Worm (Caenorhabditis elegans) whole organism, L1 larva: ENCODE data around the gene Y46G5A.8.

ENCODE experiments used
- C04F5.9 ChIP-seq: sonication (generic microtip); optimal IDR thresholded peaks from 2 replicates; lab custom pipeline; 2016; ENCODE audit warnings: missing genetic modification characterization, missing compliant biosample characterization
- Y116A8C.19 ChIP-seq: sonication (generic microtip); optimal IDR thresholded peaks from 2 replicates; lab custom pipeline; 2016; ENCODE audit warnings: missing compliant biosample characterization, missing genetic modification characterization, borderline replicate concordance
- alr-1 ChIP-seq: fragments of 200-800 bp; sonication (Bioruptor generic); optimal IDR thresholded peaks from 2 replicates; lab custom pipeline; 2018; ENCODE audit warnings: borderline replicate concordance, mild to moderate bottlenecking, missing genetic modification characterization, missing compliant biosample characterization
- ama-1 ChIP-seq: fragments of 150-350 bp; optimal IDR thresholded peaks from 2 replicates; lab custom pipeline; 2014
- blmp-1 ChIP-seq: fragments of 150-350 bp; optimal IDR thresholded peaks from 2 replicates; lab custom pipeline; 2014; ENCODE audit warnings: missing biosample characterization, missing genetic modification characterization
- ceh-63 ChIP-seq: fragments of 200-800 bp; sonication (Bioruptor generic); optimal IDR thresholded peaks from 2 replicates; lab custom pipeline; 2018; ENCODE audit warnings: mild to moderate bottlenecking, missing genetic modification characterization, missing compliant biosample characterization
- ceh-8 ChIP-seq: fragments of 200-800 bp; sonication (Bioruptor generic); optimal IDR thresholded peaks from 2 replicates; lab custom pipeline; 2018; ENCODE audit warnings: mild to moderate bottlenecking, missing genetic modification characterization, moderate library complexity, missing compliant biosample characterization
- ceh-90 ChIP-seq: sonication (generic microtip); optimal IDR thresholded peaks from 2 replicates; lab custom pipeline; 2016; ENCODE audit warnings: missing genetic modification characterization, missing compliant biosample characterization
- dsc-1 ChIP-seq: sonication (generic microtip); optimal IDR thresholded peaks from 2 replicates; lab custom pipeline; 2016; ENCODE audit warnings: mild to moderate bottlenecking, missing genetic modification characterization, missing compliant biosample characterization
- efl-1 ChIP-seq, 4 experiments: fragments of 150-350 bp; optimal IDR thresholded peaks in 3 of 4; peaks in 1 of 4; 1 replicate in 1 of 4; 2 replicates in 3 of 4; lab custom pipeline; 2014; ENCODE audit warnings: missing biosample characterization in 2 of 4, missing genetic modification characterization in 2 of 4, missing genetic modification reagents in 2 of 4
- egl-13 ChIP-seq: sonication (generic microtip); optimal IDR thresholded peaks from 2 replicates; lab custom pipeline; 2016; ENCODE audit warnings: missing genotype, missing genetic modification reagents, missing genetic modification characterization, missing compliant biosample characterization
- egl-27 ChIP-seq, 2 experiments: fragments of 150-350 bp in 1 of 2; sonication (generic microtip); optimal IDR thresholded peaks; 3 replicates each; lab custom pipeline; 2017 to 2018; ENCODE audit warnings: missing biosample characterization in 2 of 2, missing genetic modification characterization in 2 of 2, missing genetic modification reagents in 2 of 2
- elt-3 ChIP-seq, 6 experiments: fragments of 150-350 bp in 1 of 6; sonication (generic microtip); optimal IDR thresholded peaks; 2 replicates each; lab custom pipeline; 2017 to 2018; ENCODE audit warnings: missing biosample characterization in 6 of 6, missing genetic modification characterization in 6 of 6, inconsistent platforms in 1 of 6
- fkh-8 ChIP-seq: sonication (generic microtip); optimal IDR thresholded peaks from 2 replicates; lab custom pipeline; 2016; ENCODE audit warnings: mild to moderate bottlenecking, missing genetic modification characterization, missing compliant biosample characterization
- grh-1 ChIP-seq: fragments of 200-800 bp; sonication (Bioruptor generic); IDR thresholded peaks from 2 replicates; pipeline ENCODE4 v1.3.6; 2022; ENCODE audit warnings: missing genetic modification reagents, missing genetic modification characterization, missing compliant biosample characterization
- hlh-17 ChIP-seq: fragments of 200-800 bp; sonication (Bioruptor generic); optimal IDR thresholded peaks from 2 replicates; lab custom pipeline; 2018; ENCODE audit warnings: missing genetic modification characterization, mild to moderate bottlenecking, missing compliant biosample characterization, moderate library complexity, borderline replicate concordance
- isw-1 ChIP-seq: fragments of 200-800 bp; sonication (Bioruptor generic); IDR thresholded peaks from 2 replicates; pipeline ENCODE4 v1.3.6; 2022; ENCODE audit warnings: missing genetic modification characterization, missing compliant biosample characterization
- lin-13 ChIP-seq: fragments of 150-350 bp; optimal IDR thresholded peaks from 2 replicates; lab custom pipeline; 2014; ENCODE audit warnings: missing biosample characterization, missing genetic modification reagents, missing genetic modification characterization
- lin-14 ChIP-seq: fragments of 200-800 bp; sonication (Bioruptor generic); optimal IDR thresholded peaks from 2 replicates; lab custom pipeline; 2018; ENCODE audit warnings: mild to moderate bottlenecking, missing genetic modification characterization, moderate library complexity, missing compliant biosample characterization
- lin-15B ChIP-seq: fragments of 150-350 bp; sonication (generic microtip); optimal IDR thresholded peaks from 3 replicates; lab custom pipeline; 2014; ENCODE audit warnings: missing biosample characterization, missing genetic modification characterization
- lir-3 ChIP-seq: sonication (generic microtip); optimal IDR thresholded peaks from 2 replicates; lab custom pipeline; 2016; ENCODE audit warnings: mild to moderate bottlenecking, missing genetic modification characterization, moderate library complexity, missing compliant biosample characterization; ENCODE audit not compliant: poor library complexity
- mef-2 ChIP-seq: fragments of 150-350 bp; optimal IDR thresholded peaks from 2 replicates; lab custom pipeline; 2014; ENCODE audit warnings: missing biosample characterization, missing genetic modification characterization
- mep-1 ChIP-seq: fragments of 150-350 bp; optimal IDR thresholded peaks from 2 replicates; lab custom pipeline; 2014; ENCODE audit warnings: missing biosample characterization, missing genetic modification characterization
- nhr-11 ChIP-seq: fragments of 150-350 bp; optimal IDR thresholded peaks from 2 replicates; lab custom pipeline; 2014; ENCODE audit warnings: missing biosample characterization, missing genetic modification characterization
- nhr-12 ChIP-seq: sonication (generic microtip); optimal IDR thresholded peaks from 2 replicates; lab custom pipeline; 2017; ENCODE audit warnings: missing biosample characterization, missing genetic modification characterization
- nhr-20 ChIP-seq: sonication (generic microtip); optimal IDR thresholded peaks from 2 replicates; lab custom pipeline; 2016; ENCODE audit warnings: mild to moderate bottlenecking, missing genetic modification characterization, missing compliant biosample characterization
- nhr-237 ChIP-seq: fragments of 150-350 bp; optimal IDR thresholded peaks from 2 replicates; lab custom pipeline; 2014; ENCODE audit warnings: missing biosample characterization, missing genetic modification characterization
- pag-3 ChIP-seq: sonication (generic microtip); optimal IDR thresholded peaks from 2 replicates; lab custom pipeline; 2017; ENCODE audit warnings: missing genetic modification characterization, mild to moderate bottlenecking, missing compliant biosample characterization, antibody characterized with exemption, borderline replicate concordance; ENCODE audit not compliant: insufficient read depth
- pqm-1 ChIP-seq: sonication (generic microtip); optimal IDR thresholded peaks from 3 replicates; lab custom pipeline; 2017; ENCODE audit warnings: missing biosample characterization, missing genetic modification characterization
- rnt-1 ChIP-seq: sonication (generic microtip); optimal IDR thresholded peaks from 2 replicates; lab custom pipeline; 2016; ENCODE audit warnings: mild to moderate bottlenecking, missing genetic modification characterization, moderate library complexity, missing compliant biosample characterization
- sptf-1 ChIP-seq: fragments of 150-350 bp; optimal IDR thresholded peaks from 2 replicates; lab custom pipeline; 2014; ENCODE audit warnings: missing biosample characterization, missing genetic modification characterization
- unc-130 ChIP-seq: fragments of 150-350 bp; optimal IDR thresholded peaks from 2 replicates; lab custom pipeline; 2017; ENCODE audit warnings: missing biosample characterization, missing genetic modification characterization, inconsistent platforms
- zag-1 ChIP-seq: fragments of 150-350 bp; optimal IDR thresholded peaks from 2 replicates; lab custom pipeline; 2014; ENCODE audit warnings: missing biosample characterization, missing genetic modification characterization
- zip-4 ChIP-seq: fragments of 200-800 bp; sonication (Bioruptor generic); optimal IDR thresholded peaks from 2 replicates; lab custom pipeline; 2018; ENCODE audit warnings: mild to moderate bottlenecking, missing genetic modification characterization, moderate library complexity, missing compliant biosample characterization
- ztf-4 ChIP-seq: fragments of 150-350 bp; optimal IDR thresholded peaks from 2 replicates; lab custom pipeline; 2014; ENCODE audit warnings: missing biosample characterization, missing genetic modification characterization

The Y46G5A.8 gene

DNA sequence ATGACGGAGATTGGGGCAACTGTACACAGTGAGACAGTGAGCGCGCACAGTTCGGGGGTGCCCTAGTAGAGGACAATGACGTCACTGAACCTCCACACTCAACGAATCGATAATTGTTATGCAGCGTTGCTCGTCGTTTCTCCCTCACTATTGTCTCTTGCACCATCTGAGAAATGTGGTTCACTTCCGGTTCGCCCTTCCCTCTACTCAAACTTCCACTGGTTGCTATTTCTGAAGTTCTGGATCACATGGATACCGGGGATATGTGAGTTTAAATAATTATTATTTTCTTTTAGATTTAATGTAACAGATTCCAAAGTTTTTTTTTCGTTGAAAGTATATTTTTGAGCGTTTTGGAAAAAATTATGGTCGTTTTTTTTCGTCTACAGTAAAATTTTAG lies at the start of gene Y46G5A.8, which contains the start of gene Y46G5A.7:
Gene Y46G5A.8, plus strand, starts transcription at position 159 of the 400 bp plus-strand sequence.
Gene Y46G5A.7, minus strand, starts transcription at position 153 of the 400 bp plus-strand sequence.
- TF ChIP-seq egl-27 (tag; optimal IDR thresholded peaks at IDR 0.05; lab: Kevin White, UChicago) (no peak), grh-1 (no peak), zip-4 (GFP tag; lab: Kevin White, UChicago) (no peak), egl-13 (tag; lab: Kevin White, UChicago) (no peak), ceh-63 (GFP tag; lab: Kevin White, UChicago) (no peak), ceh-8 (no peak), isw-1 (GFP tag; lab: Robert Waterston, UW) (no peak), pag-3 (no peak), rnt-1 (tag; lab: Kevin White, UChicago) (no peak), pqm-1 (tag; lab: Kevin White, UChicago) (no peak), elt-3 (tag; optimal IDR thresholded peaks at IDR 0.05; lab: Kevin White, UChicago) (no peak)

DNA sequence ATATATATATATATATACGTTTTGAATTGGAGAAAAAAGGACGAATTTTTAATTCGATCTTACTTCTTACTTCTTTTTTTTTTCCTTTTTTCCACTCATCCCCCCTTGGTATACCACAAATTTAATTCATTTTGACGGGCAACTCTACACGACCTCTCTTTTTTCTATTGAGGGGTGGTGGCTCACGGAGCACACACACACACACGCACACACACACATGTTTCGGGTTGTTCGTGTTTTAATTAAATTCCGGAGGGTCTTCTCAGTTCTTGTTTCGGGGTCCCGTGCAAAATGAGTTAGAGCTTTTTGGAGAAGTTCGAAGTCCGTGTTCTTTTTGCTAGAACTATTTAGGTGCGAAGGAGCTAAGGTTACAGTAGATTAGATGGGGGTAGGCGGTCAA lies 44.6 kb upstream of the Y46G5A.8 start:
- TF ChIP-seq lin-14 (GFP tag; lab: Kevin White, UChicago): peak; percentile 52
- no peak for TF ChIP-seq rnt-1 (tag; lab: Kevin White, UChicago)
- TF ChIP-seq dsc-1 (tag; lab: Kevin White, UChicago): peak; percentile 50

DNA sequence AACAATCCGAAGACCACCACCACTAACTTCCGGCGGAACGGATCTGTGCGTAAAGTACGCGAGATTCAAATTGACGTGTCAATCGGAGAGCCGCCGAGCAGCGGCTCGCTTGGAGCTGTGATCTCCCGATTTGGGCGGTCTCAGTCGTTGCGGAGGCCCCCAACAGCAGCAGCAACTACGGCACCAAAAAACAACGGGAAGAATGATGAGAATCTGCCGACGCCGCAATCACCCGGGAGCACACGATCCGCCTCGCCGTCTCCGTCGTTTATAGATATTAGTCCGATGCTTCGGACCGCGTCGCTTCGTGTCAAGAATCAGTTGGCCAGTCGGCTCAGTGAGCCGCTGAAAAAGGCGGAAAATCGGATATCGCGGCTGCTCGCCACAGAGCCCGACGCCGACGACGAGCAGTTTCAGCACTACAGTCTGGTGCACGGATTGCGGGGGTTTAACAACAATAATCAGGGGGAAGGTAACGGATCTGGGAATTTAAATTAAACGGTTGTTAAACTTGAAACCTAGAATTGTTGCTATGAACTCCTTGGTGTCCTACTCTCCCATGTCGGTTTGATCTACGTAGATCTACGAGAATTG lies 40.3 kb upstream of the Y46G5A.8 start:
- TF ChIP-seq lir-3 (tag; lab: Kevin White, UChicago): no peak
- no peak for TF ChIP-seq lin-13 (GFP tag; lab: Kevin White, UChicago)

DNA sequence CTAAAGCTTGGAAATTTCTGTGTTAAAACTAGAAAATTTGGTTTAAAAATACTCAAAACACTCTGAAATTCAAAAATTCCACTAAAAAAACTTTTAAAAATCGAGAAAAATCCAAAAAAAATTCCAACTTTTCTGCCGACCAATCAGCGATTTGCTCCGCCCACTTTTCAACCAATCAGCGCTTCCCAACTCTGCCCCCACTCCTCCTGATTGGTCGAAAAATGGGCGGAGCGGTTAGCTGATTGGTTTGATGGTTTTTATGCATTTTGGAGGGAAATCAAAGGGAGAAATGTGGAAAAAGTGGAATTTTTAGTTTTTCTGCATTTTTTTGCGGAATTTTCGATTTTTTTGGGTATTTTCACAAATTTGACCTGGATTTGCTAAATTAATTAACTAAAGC lies 34.1 kb upstream of the Y46G5A.8 start:
- TF ChIP-seq ceh-90: no peak
- no peak for TF ChIP-seq ceh-63 (GFP tag; lab: Kevin White, UChicago)
- no peak for TF ChIP-seq nhr-12 (tag; lab: Kevin White, UChicago)
- TF ChIP-seq, all 84 proteins: peak for 0

DNA sequence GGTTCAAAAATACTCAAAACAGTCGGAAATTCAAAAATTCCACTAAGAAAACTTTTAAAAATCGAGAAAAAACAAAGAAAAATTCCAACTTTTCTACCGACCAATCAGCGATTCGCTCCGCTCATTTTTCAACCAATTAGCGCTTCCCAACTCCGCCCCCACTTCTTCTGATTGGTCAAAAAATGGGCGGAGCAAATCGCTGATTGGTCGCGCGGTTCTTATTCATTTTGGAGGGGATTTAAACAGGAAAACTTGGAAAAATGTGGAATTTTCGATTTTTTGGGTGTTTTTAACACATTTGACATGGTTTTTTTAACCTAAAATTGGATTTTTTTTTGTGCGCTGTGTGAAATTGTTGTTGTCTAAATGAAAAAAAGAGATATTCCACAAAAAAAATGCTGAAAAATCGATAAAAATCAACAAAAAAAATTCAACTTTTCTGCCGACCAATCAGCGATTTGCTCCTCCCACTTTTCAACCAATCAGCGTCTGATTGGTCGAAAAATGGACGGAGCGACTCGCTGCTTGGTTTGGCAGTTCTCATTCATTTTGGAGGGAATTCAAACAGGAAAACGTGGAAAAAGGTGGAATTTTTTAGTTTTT lies 33.4 kb upstream of the Y46G5A.8 start:
- TF ChIP-seq ceh-90 (no peak), lir-3 (tag; lab: Kevin White, UChicago) (no peak), alr-1 (tag; lab: Kevin White, UChicago) (no peak), Y116A8C.19 (tag; lab: Kevin White, UChicago) (no peak), isw-1 (GFP tag; lab: Robert Waterston, UW) (no peak), C04F5.9 (no peak), nhr-20 (tag; lab: Kevin White, UChicago) (no peak), sptf-1 (tag; lab: Kevin White, UChicago) (no peak), ztf-4 (tag; lab: Kevin White, UChicago) (no peak), unc-130 (no peak), lin-15B (no peak), hlh-17 (GFP tag; lab: Kevin White, UChicago) (no peak), mep-1 (tag; lab: Kevin White, UChicago) (no peak), efl-1 (optimal IDR thresholded peaks at IDR 0.05; lab: Kevin White, UChicago) (no peak), efl-1 (GFP tag; optimal IDR thresholded peaks at IDR 0.05 in 1 of 2; lab: Kevin White, UChicago) (no peak)
- TF ChIP-seq, all 84 proteins: peak for 0

DNA sequence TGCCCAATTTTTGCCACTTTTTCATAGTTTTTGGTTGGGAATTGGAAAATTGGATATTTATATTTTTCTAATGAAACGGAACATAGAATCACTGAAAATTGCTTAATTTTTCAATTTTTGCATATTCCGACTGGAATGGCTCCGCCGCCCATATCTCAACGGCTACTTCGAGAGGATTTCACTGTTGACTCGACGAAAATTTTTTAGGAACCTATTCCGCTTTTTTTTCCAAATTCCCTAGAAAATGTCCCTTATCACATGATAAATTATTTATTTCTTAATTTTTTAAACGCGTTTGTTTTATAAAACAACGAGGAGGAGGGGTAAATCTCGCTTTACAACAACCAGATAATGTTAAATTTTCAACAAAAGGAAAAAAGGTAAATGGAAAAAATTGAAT lies 29.4 kb upstream of the Y46G5A.8 start:
- TF ChIP-seq nhr-237 (no peak), sptf-1 (tag; lab: Kevin White, UChicago) (no peak), rnt-1 (tag; lab: Kevin White, UChicago) (no peak), nhr-11 (tag; lab: Kevin White, UChicago) (no peak), dsc-1 (tag; lab: Kevin White, UChicago) (no peak), mef-2 (tag; lab: Kevin White, UChicago) (no peak), ama-1 (no peak), egl-27 (tag; optimal IDR thresholded peaks at IDR 0.05; lab: Kevin White, UChicago) (no peak), zag-1 (tag; lab: Kevin White, UChicago) (no peak), fkh-8 (tag; lab: Kevin White, UChicago) (no peak), alr-1 (tag; lab: Kevin White, UChicago) (no peak), blmp-1 (no peak), lin-15B (no peak)
